Worm (Caenorhabditis elegans) whole organism, midembryonic: ENCODE data around the gene ZK757.1.

Experiments
- T22C8.4 ChIP-seq: fragments of 200-800 bp; sonication (Bioruptor generic); IDR thresholded peaks from 2 replicates; pipeline ENCODE4 v1.3.6; 2022; ENCODE audit warnings: missing genetic modification characterization, missing compliant biosample characterization
- cog-1 ChIP-seq: sonication (generic microtip); optimal IDR thresholded peaks from 2 replicates; lab custom pipeline; 2016; ENCODE audit warnings: missing genetic modification characterization, missing compliant biosample characterization
- flt-1 ChIP-seq: fragments of 200-800 bp; sonication (Bioruptor generic); IDR thresholded peaks from 2 replicates; pipeline ENCODE4 v1.3.6; 2022; ENCODE audit warnings: missing genetic modification characterization, missing compliant biosample characterization
- klf-2 ChIP-seq: fragments of 200-800 bp; sonication (Bioruptor generic); conservative IDR thresholded peaks from 2 replicates; pipeline ENCODE4 v1.3.6; 2022; ENCODE audit warnings: missing genetic modification reagents, missing genetic modification characterization, missing compliant biosample characterization
- med-1 ChIP-seq: sonication (generic microtip); optimal IDR thresholded peaks from 2 replicates; lab custom pipeline; 2017; ENCODE audit warnings: missing genetic modification characterization, mild to moderate bottlenecking, missing compliant biosample characterization, antibody characterized with exemption, missing genetic modification reagents; ENCODE audit not compliant: insufficient read depth
- ref-1 ChIP-seq: fragments of 200-800 bp; sonication (Bioruptor generic); conservative IDR thresholded peaks from 2 replicates; pipeline ENCODE4 v1.3.6; 2022; ENCODE audit warnings: missing genetic modification reagents, missing genetic modification characterization, missing compliant biosample characterization
- ztf-23 ChIP-seq: fragments of 200-800 bp; sonication (Bioruptor generic); IDR thresholded peaks from 2 replicates; pipeline ENCODE4 v1.3.6; 2022; ENCODE audit warnings: missing genetic modification reagents, missing genetic modification characterization, missing compliant biosample characterization
- ztf-29 ChIP-seq: fragments of 200-800 bp; sonication (Bioruptor generic); IDR thresholded peaks from 2 replicates; pipeline ENCODE4 v1.3.6; 2022; ENCODE audit warnings: missing genetic modification reagents, missing genetic modification characterization, missing compliant biosample characterization

DNA sequence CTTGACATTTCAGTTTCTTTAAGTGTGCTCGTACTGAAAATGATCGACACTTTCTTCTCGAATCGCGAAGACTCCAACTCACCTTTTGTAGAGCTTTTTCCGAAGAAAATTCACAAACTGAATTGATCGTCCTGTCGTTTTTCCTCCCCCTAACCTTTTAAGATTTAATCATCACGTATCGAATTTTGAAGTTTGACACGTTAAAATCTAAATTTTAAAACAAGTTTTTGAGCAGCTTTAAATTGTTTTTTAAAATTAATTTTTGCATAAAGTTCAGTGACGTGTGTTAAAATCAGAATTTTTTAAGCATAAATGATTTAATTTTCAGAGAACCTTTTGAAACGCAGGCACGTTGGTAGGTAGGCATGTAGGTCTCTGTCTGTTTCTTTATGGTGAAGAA is 20.4 kb upstream of the ZK757.1 start, which contains the start of gene alg-4:
- TF ChIP-seq ztf-23 (GFP tag; lab: Robert Waterston, UW) (no peak), T22C8.4 (GFP tag; lab: Robert Waterston, UW) (no peak), ref-1 (GFP tag; lab: Robert Waterston, UW) (no peak), cog-1 (tag; lab: Kevin White, UChicago) (no peak), ztf-29 (GFP tag; lab: Robert Waterston, UW) (no peak), flt-1 (GFP tag; lab: Robert Waterston, UW) (no peak), med-1 (no peak), klf-2 (no peak)
